Fruit fly (Drosophila melanogaster): ENCODE results near the gene mRpL37.

- TF ChIP-seq Hr78 (GFP tag; optimal IDR thresholded peaks at IDR 0.05) (no peak), Dfd (GFP tag; optimal IDR thresholded peaks at IDR 0.05) (no peak), CrebA (GFP tag; optimal IDR thresholded peaks at IDR 0.05; ENCODE audit: borderline replicate concordance) (no peak)
Observed at dm6 chr3R:10759348-10759847, 24.5 kb downstream of the mRpL37 start, which contains the start of gene CG31272.
